Worm (Caenorhabditis elegans): ENCODE measurements around the gene madf-4.

DNA sequence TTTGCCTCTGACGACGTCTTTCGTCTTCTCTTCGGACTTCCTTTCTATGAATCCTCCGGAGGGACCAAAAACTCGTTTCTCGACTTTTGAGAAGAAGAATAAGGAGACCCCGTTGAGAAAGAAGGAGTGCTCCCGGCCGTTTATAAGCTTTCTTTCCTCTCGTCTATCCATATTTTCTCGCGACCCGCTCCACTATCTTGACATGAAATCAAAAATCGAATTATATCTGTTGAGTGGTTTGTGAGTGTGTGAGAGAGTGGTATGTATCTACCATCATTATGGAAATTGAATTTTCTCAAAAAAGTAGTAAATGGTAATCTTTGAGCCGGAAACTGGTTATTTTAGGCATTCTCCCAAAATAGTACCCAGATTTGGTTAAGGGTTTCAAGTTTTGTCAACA lies 51.1 kb downstream of the madf-4 start:
- TF ChIP-seq rnt-1 (tag; optimal IDR thresholded peaks at IDR 0.05) (no peak), pros-1 (tag; optimal IDR thresholded peaks at IDR 0.05) (no peak), ceh-22 (tag; optimal IDR thresholded peaks at IDR 0.05) (no peak), npax-4 (tag; optimal IDR thresholded peaks at IDR 0.05) (no peak), F13H6.1 (tag; optimal IDR thresholded peaks at IDR 0.05) (no peak), pha-2 (tag; optimal IDR thresholded peaks at IDR 0.05) (no peak), sox-4 (tag; optimal IDR thresholded peaks at IDR 0.05) (no peak), elt-2 (tag; optimal IDR thresholded peaks at IDR 0.05) (no peak), ceh-9 (tag; optimal IDR thresholded peaks at IDR 0.05) (no peak), nhr-232 (tag; optimal IDR thresholded peaks at IDR 0.05) (no peak)
